ENCODE assay signal across 2 fruit fly cellular contexts in genomic region chr2L:223351-223750, dm6.
TF ChIP-seq lines count a peak whose summit lies in the region.

No protein-coding gene starts in this region.

TF ChIP-seq in whole organism, embryonic, 481 proteins besides CTCF, POLR2A, EP300 and RAD21 (continued from another document and continues in another):
- peak; percentile 59 for TF ChIP-seq CG8359 (GFP tag; optimal IDR thresholded peaks at IDR 0.05; lab: Kevin White, UChicago; ENCODE audit: borderline replicate concordance)
- peak; percentile 81 for TF ChIP-seq salm (tag; optimal IDR thresholded peaks at IDR 0.05; lab: Kevin White, UChicago)
- TF ChIP-seq scrt (GFP tag; optimal IDR thresholded peaks at IDR 0.05; lab: Kevin White, UChicago) = peak; percentile 34
- peak in 1 of 2 experiments; percentile 40 for TF ChIP-seq Trl (optimal IDR thresholded peaks at IDR 0.05; lab: Kevin White, UChicago)
- peak; percentile 86 for TF ChIP-seq Trl (GFP tag; optimal IDR thresholded peaks at IDR 0.05; lab: Kevin White, UChicago)
- peak; percentile 69 for TF ChIP-seq CG32767 (GFP tag; IDR thresholded peaks at IDR 0.05; lab: Robert Waterston, UW)
- TF ChIP-seq CG10959 (GFP tag; IDR thresholded peaks at IDR 0.05; lab: Robert Waterston, UW) = peak; percentile 91
- TF ChIP-seq gem (tag; optimal IDR thresholded peaks at IDR 0.05; lab: Kevin White, UChicago) = peak; percentile 91
- peak; percentile 88 to 92 for TF ChIP-seq chif (GFP tag; optimal IDR thresholded peaks at IDR 0.05; lab: Kevin White, UChicago)
- TF ChIP-seq CG17912 (GFP tag; optimal IDR thresholded peaks at IDR 0.05; lab: Kevin White, UChicago) = no peak
- TF ChIP-seq Sry-δ (GFP tag; optimal IDR thresholded peaks at IDR 0.05; lab: Kevin White, UChicago) = peak; percentile 45
- TF ChIP-seq Bteb2 (GFP tag; optimal IDR thresholded peaks at IDR 0.05; lab: Kevin White, UChicago) = peak; percentile 76
- peak; percentile 4 for TF ChIP-seq CG6765 (GFP tag; optimal IDR thresholded peaks at IDR 0.05; lab: Kevin White, UChicago)
- peak; percentile 72 for TF ChIP-seq Hmr (GFP tag; optimal IDR thresholded peaks at IDR 0.05; lab: Kevin White, UChicago)
- TF ChIP-seq rib (GFP tag; IDR thresholded peaks at IDR 0.05; lab: Robert Waterston, UW) = peak; percentile 25; the same call in 1 of the 2 replicates
- no peak for TF ChIP-seq Hr39 (optimal IDR thresholded peaks at IDR 0.05; lab: Kevin White, UChicago)
- TF ChIP-seq yki (optimal IDR thresholded peaks at IDR 0.05; lab: Kevin White, UChicago) = no peak
- TF ChIP-seq Mad (GFP tag; optimal IDR thresholded peaks at IDR 0.05; lab: Kevin White, UChicago) = peak; percentile 76
- peak; percentile 53 for TF ChIP-seq fu2 (GFP tag; optimal IDR thresholded peaks at IDR 0.05; lab: Kevin White, UChicago)
- peak; percentile 90 for TF ChIP-seq CG12391 (tag; optimal IDR thresholded peaks at IDR 0.05; lab: Kevin White, UChicago)
- TF ChIP-seq CG6689 (GFP tag; IDR thresholded peaks at IDR 0.05; lab: Robert Waterston, UW) = peak; percentile 93
- peak; percentile 85 for TF ChIP-seq lilli (GFP tag; optimal IDR thresholded peaks at IDR 0.05; lab: Kevin White, UChicago)
- TF ChIP-seq twi (tag; optimal IDR thresholded peaks at IDR 0.05; lab: Kevin White, UChicago) = peak; percentile 11
- TF ChIP-seq E2f2 (GFP tag; IDR thresholded peaks at IDR 0.05; lab: Robert Waterston, UW) = peak; percentile 62; the same call in 1 of the 2 replicates
- TF ChIP-seq Pdp1 (GFP tag; optimal IDR thresholded peaks at IDR 0.05; lab: Kevin White, UChicago) = peak; percentile 84 to 89
- TF ChIP-seq maf-S (GFP tag; optimal IDR thresholded peaks at IDR 0.05; lab: Kevin White, UChicago) = peak; percentile 74
- peak; percentile 88 for TF ChIP-seq nmo (GFP tag; optimal IDR thresholded peaks at IDR 0.05; lab: Kevin White, UChicago)
- no peak for TF ChIP-seq Hey (tag; optimal IDR thresholded peaks at IDR 0.05; lab: Kevin White, UChicago)
- TF ChIP-seq CG2120 (GFP tag; optimal IDR thresholded peaks at IDR 0.05; lab: Kevin White, UChicago) = peak; percentile 74
- TF ChIP-seq BEAF-32 (GFP tag; optimal IDR thresholded peaks at IDR 0.05; lab: Kevin White, UChicago) = no peak
- TF ChIP-seq Xrp1 (GFP tag; IDR thresholded peaks at IDR 0.05; lab: Robert Waterston, UW) = peak; percentile 96
- TF ChIP-seq Nf-YB (GFP tag; optimal IDR thresholded peaks at IDR 0.05; lab: Kevin White, UChicago) = peak; percentile 61
- TF ChIP-seq ems (GFP tag; optimal IDR thresholded peaks at IDR 0.05; lab: Kevin White, UChicago) = peak; percentile 90
- no peak for TF ChIP-seq bigmax (GFP tag; optimal IDR thresholded peaks at IDR 0.05; lab: Kevin White, UChicago)
- TF ChIP-seq Xbp1 (GFP tag; optimal IDR thresholded peaks at IDR 0.05; lab: Kevin White, UChicago) = peak; percentile 88
- peak; percentile 87 for TF ChIP-seq ranshi (GFP tag; IDR thresholded peaks at IDR 0.05; lab: Robert Waterston, UW)
- TF ChIP-seq ara (GFP tag; IDR thresholded peaks at IDR 0.05; lab: Robert Waterston, UW) = peak; percentile 94
- TF ChIP-seq Rfx (GFP tag; IDR thresholded peaks at IDR 0.05; lab: Robert Waterston, UW) = peak; percentile 79
- TF ChIP-seq CG10431 (GFP tag; optimal IDR thresholded peaks at IDR 0.05; lab: Kevin White, UChicago) = no peak
- TF ChIP-seq Myb (GFP tag; optimal IDR thresholded peaks at IDR 0.05; lab: Kevin White, UChicago) = peak; percentile 65
- TF ChIP-seq CG33213 (GFP tag; optimal IDR thresholded peaks at IDR 0.05; lab: Kevin White, UChicago) = peak; percentile 82
- TF ChIP-seq Hr51 (GFP tag; optimal IDR thresholded peaks at IDR 0.05; lab: Kevin White, UChicago) = peak; percentile 54 to 85
- TF ChIP-seq Dp (GFP tag; optimal IDR thresholded peaks at IDR 0.05; lab: Kevin White, UChicago) = no peak
- TF ChIP-seq Adf1 (GFP tag; IDR thresholded peaks at IDR 0.05; lab: Robert Waterston, UW) = peak; percentile 16; the same call in 1 of the 2 replicates
- no peak for TF ChIP-seq CG7963 (GFP tag; IDR thresholded peaks at IDR 0.05; lab: Robert Waterston, UW; ENCODE audit: partially characterized antibody)
- TF ChIP-seq lab (GFP tag; optimal IDR thresholded peaks at IDR 0.05; lab: Kevin White, UChicago) = peak; percentile 87
- TF ChIP-seq CG10654 (GFP tag; optimal IDR thresholded peaks at IDR 0.05; lab: Kevin White, UChicago) = peak; percentile 77
- TF ChIP-seq unpg (GFP tag; optimal IDR thresholded peaks at IDR 0.05; lab: Kevin White, UChicago) = peak; percentile 90
- no peak for TF ChIP-seq Doc3 (GFP tag; IDR thresholded peaks at IDR 0.05; lab: Robert Waterston, UW; ENCODE audit: partially characterized antibody)
- TF ChIP-seq CG14710 (tag; optimal IDR thresholded peaks at IDR 0.05; lab: Kevin White, UChicago) = peak; percentile 80
- TF ChIP-seq Nf-YA (GFP tag; IDR thresholded peaks at IDR 0.05; lab: Robert Waterston, UW) = peak; percentile 79
- TF ChIP-seq gce (GFP tag; IDR thresholded peaks at IDR 0.05; lab: Robert Waterston, UW) = peak; percentile 88
- peak; percentile 86 for TF ChIP-seq en (GFP tag; optimal IDR thresholded peaks at IDR 0.05; lab: Kevin White, UChicago)
- peak; percentile 76 for TF ChIP-seq CG18764 (GFP tag; optimal IDR thresholded peaks at IDR 0.05; lab: Kevin White, UChicago)
- peak; percentile 81 for TF ChIP-seq gcm (GFP tag; optimal IDR thresholded peaks at IDR 0.05; lab: Kevin White, UChicago)
- TF ChIP-seq Sin3A (optimal IDR thresholded peaks at IDR 0.05; lab: Kevin White, UChicago) = no peak
- TF ChIP-seq kni (GFP tag; optimal IDR thresholded peaks at IDR 0.05; lab: Kevin White, UChicago) = no peak
- peak; percentile 97 for TF ChIP-seq vvl (GFP tag; IDR thresholded peaks at IDR 0.05; lab: Robert Waterston, UW)
- peak; percentile 9 for TF ChIP-seq Hand (GFP tag; optimal IDR thresholded peaks at IDR 0.05; lab: Kevin White, UChicago)
- peak; percentile 88 for TF ChIP-seq CG1024 (GFP tag; IDR thresholded peaks at IDR 0.05; lab: Robert Waterston, UW)
- TF ChIP-seq Fer3 (tag; optimal IDR thresholded peaks at IDR 0.05; lab: Kevin White, UChicago) = peak; percentile 66
- TF ChIP-seq CG17612 (GFP tag; IDR thresholded peaks at IDR 0.05; lab: Robert Waterston, UW) = peak; percentile 27; the same call in 1 of the 2 replicates
- no peak for TF ChIP-seq luna (GFP tag; optimal IDR thresholded peaks at IDR 0.05; lab: Kevin White, UChicago)
- TF ChIP-seq ewg (GFP tag; optimal IDR thresholded peaks at IDR 0.05; lab: Kevin White, UChicago) = peak; percentile 84
- peak; percentile 26 for TF ChIP-seq Usf (GFP tag; optimal IDR thresholded peaks at IDR 0.05; lab: Kevin White, UChicago)
- no peak for TF ChIP-seq Sry-β (GFP tag; optimal IDR thresholded peaks at IDR 0.05; lab: Kevin White, UChicago)

TF ChIP-seq in whole organism, prepupa, 60 proteins besides CTCF, POLR2A, EP300 and RAD21 (continued from another document):
- peak; percentile 61 for TF ChIP-seq Blimp-1 (GFP tag; optimal IDR thresholded peaks at IDR 0.05; lab: Kevin White, UChicago)
- peak; percentile 95 for TF ChIP-seq Ets96B (tag; optimal IDR thresholded peaks at IDR 0.05; lab: Kevin White, UChicago)
- peak; percentile 96 for TF ChIP-seq net (GFP tag; optimal IDR thresholded peaks at IDR 0.05; lab: Kevin White, UChicago)
- TF ChIP-seq Lpt (GFP tag; optimal IDR thresholded peaks at IDR 0.05; lab: Kevin White, UChicago) = peak; percentile 88
- TF ChIP-seq Met (GFP tag; optimal IDR thresholded peaks at IDR 0.05; lab: Kevin White, UChicago) = peak; percentile 93
- peak; percentile 93 for TF ChIP-seq topi (GFP tag; optimal IDR thresholded peaks at IDR 0.05; lab: Kevin White, UChicago)
- TF ChIP-seq CG9139 (GFP tag; optimal IDR thresholded peaks at IDR 0.05; lab: Kevin White, UChicago) = peak; percentile 73
- peak; percentile 97 for TF ChIP-seq eg (GFP tag; IDR thresholded peaks at IDR 0.05; lab: Robert Waterston, UW)
